Worm (Caenorhabditis elegans) whole organism, L1 larva: ENCODE results near the gene snf-3.

Experiments used
- ceh-63 ChIP-seq: fragments of 200-800 bp; sonication (Bioruptor generic); optimal IDR thresholded peaks from 2 replicates; lab custom pipeline; 2018; ENCODE audit warnings: mild to moderate bottlenecking, missing genetic modification characterization, missing compliant biosample characterization
- egl-27 ChIP-seq, 2 experiments: fragments of 150-350 bp in 1 of 2; sonication (generic microtip); optimal IDR thresholded peaks; 3 replicates each; lab custom pipeline; 2017 to 2018; ENCODE audit warnings: missing biosample characterization in 2 of 2, missing genetic modification characterization in 2 of 2, missing genetic modification reagents in 2 of 2
- fkh-10 ChIP-seq: sonication (generic microtip); optimal IDR thresholded peaks from 2 replicates; lab custom pipeline; 2017; ENCODE audit warnings: missing biosample characterization, missing genetic modification reagents, missing genetic modification characterization
- mdl-1 ChIP-seq, 2 experiments: fragments of 150-350 bp; optimal IDR thresholded peaks; 2 replicates each; lab custom pipeline; 2014 to 2017; ENCODE audit warnings: missing biosample characterization in 2 of 2, missing genetic modification characterization in 2 of 2, inconsistent platforms in 1 of 2
- mep-1 ChIP-seq: fragments of 150-350 bp; optimal IDR thresholded peaks from 2 replicates; lab custom pipeline; 2014; ENCODE audit warnings: missing biosample characterization, missing genetic modification characterization
- nhr-12 ChIP-seq: sonication (generic microtip); optimal IDR thresholded peaks from 2 replicates; lab custom pipeline; 2017; ENCODE audit warnings: missing biosample characterization, missing genetic modification characterization
- nhr-20 ChIP-seq: sonication (generic microtip); optimal IDR thresholded peaks from 2 replicates; lab custom pipeline; 2016; ENCODE audit warnings: mild to moderate bottlenecking, missing genetic modification characterization, missing compliant biosample characterization
- nhr-90 ChIP-seq: sonication (generic microtip); optimal IDR thresholded peaks from 2 replicates; lab custom pipeline; 2016; ENCODE audit warnings: mild to moderate bottlenecking, missing genetic modification characterization, missing compliant biosample characterization; ENCODE audit not compliant: poor library complexity
- unc-62 ChIP-seq: fragments of 150-350 bp; optimal IDR thresholded peaks from 2 replicates; lab custom pipeline; 2014; ENCODE audit warnings: missing biosample characterization, missing genetic modification reagents, missing genetic modification characterization

ce11 chrII:1123208-1123607, 31.4 kb downstream of the snf-3 start, which contains the start of the genes sut-1 and eri-3:
- TF ChIP-seq egl-27 (tag; optimal IDR thresholded peaks at IDR 0.05; lab: Kevin White, UChicago) (no peak), ceh-63 (GFP tag; lab: Kevin White, UChicago) (no peak), unc-62 (GFP tag; lab: Kevin White, UChicago) (no peak), mdl-1 (tag; optimal IDR thresholded peaks at IDR 0.05; lab: Kevin White, UChicago) (no peak), nhr-12 (tag; lab: Kevin White, UChicago) (no peak), fkh-10 (GFP tag; lab: Kevin White, UChicago) (no peak), mep-1 (tag; lab: Kevin White, UChicago) (peak; percentile 1), nhr-20 (no peak), nhr-90 (tag; lab: Kevin White, UChicago) (no peak)
